Worm (Caenorhabditis elegans) whole organism, L1 larva: ENCODE data around the gene fbxa-182.

Experiments used
- blmp-1 ChIP-seq: fragments of 150-350 bp; optimal IDR thresholded peaks from 2 replicates; lab custom pipeline; 2014; ENCODE audit warnings: missing biosample characterization, missing genetic modification characterization
- ceh-90 ChIP-seq: sonication (generic microtip); optimal IDR thresholded peaks from 2 replicates; lab custom pipeline; 2016; ENCODE audit warnings: missing genetic modification characterization, missing compliant biosample characterization
- dpl-1 ChIP-seq, 3 experiments: fragments of 150-350 bp in 2 of 3; sonication (generic microtip) in 1 of 3; optimal IDR thresholded peaks; 2 replicates each; lab custom pipeline; 2014 to 2017; ENCODE audit warnings: missing biosample characterization in 3 of 3, missing genetic modification characterization in 3 of 3, missing genetic modification reagents in 3 of 3
- lin-35 ChIP-seq, 2 experiments: fragments of 150-350 bp; optimal IDR thresholded peaks; 2 replicates each; lab custom pipeline; 2014; ENCODE audit warnings: missing biosample characterization in 2 of 2, missing genetic modification characterization in 2 of 2, missing genetic modification reagents in 2 of 2
- nhr-237 ChIP-seq: fragments of 150-350 bp; optimal IDR thresholded peaks from 2 replicates; lab custom pipeline; 2014; ENCODE audit warnings: missing biosample characterization, missing genetic modification characterization
- nhr-28 ChIP-seq: fragments of 150-350 bp; optimal IDR thresholded peaks from 2 replicates; lab custom pipeline; 2014; ENCODE audit warnings: missing biosample characterization, missing genetic modification characterization
- nhr-90 ChIP-seq: sonication (generic microtip); optimal IDR thresholded peaks from 2 replicates; lab custom pipeline; 2016; ENCODE audit warnings: mild to moderate bottlenecking, missing genetic modification characterization, missing compliant biosample characterization; ENCODE audit not compliant: poor library complexity
- unc-62 ChIP-seq: fragments of 150-350 bp; optimal IDR thresholded peaks from 2 replicates; lab custom pipeline; 2014; ENCODE audit warnings: missing biosample characterization, missing genetic modification reagents, missing genetic modification characterization

DNA sequence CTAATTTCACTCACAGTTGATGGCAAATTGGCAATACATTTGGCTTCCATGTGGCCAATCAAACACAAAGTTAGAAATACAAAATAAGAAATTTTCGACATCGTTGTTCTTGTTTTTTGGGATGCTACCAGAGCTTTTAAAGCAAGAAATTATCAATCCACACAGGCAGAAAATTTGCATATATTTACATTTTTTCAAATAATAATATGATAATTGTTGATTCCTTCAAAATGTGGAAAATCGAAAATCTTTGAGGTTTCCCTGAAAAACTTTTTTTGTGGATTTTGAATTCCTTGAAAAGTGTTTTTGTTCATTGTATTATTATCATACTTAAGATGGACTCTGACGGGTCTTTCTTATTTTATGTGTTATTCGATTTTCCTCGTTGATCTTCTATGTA lies 21.7 kb downstream of the fbxa-182 start, which contains the start of gene F16G10.10:
- TF ChIP-seq ceh-90 (tag; lab: Kevin White, UChicago) (no peak), dpl-1 (GFP tag; optimal IDR thresholded peaks at IDR 0.05; lab: Kevin White, UChicago) (no peak), blmp-1 (no peak), unc-62 (no peak), nhr-28 (no peak), nhr-237 (no peak), nhr-90 (tag; lab: Kevin White, UChicago) (no peak), lin-35 (GFP tag; optimal IDR thresholded peaks at IDR 0.05; lab: Kevin White, UChicago) (no peak)
